Worm (Caenorhabditis elegans) whole organism, L4 larva: ENCODE measurements around the gene srx-86.

Experiments
- D1046.2 ChIP-seq: fragments of 200-800 bp; sonication (Bioruptor generic); IDR thresholded peaks from 2 replicates; pipeline ENCODE4 v1.3.6; 2022; ENCODE audit warnings: missing genetic modification characterization, missing compliant biosample characterization
- F10B5.3 ChIP-seq: sonication (generic microtip); optimal IDR thresholded peaks from 2 replicates; lab custom pipeline; 2016; ENCODE audit warnings: mild to moderate bottlenecking, missing genetic modification characterization, missing compliant biosample characterization
- F26F4.8 ChIP-seq: fragments of 200-800 bp; sonication (Bioruptor generic); conservative IDR thresholded peaks from 2 replicates; pipeline ENCODE4 v1.3.6; 2022; ENCODE audit warnings: missing genetic modification characterization, missing compliant biosample characterization
- F37D6.2 ChIP-seq: sonication (generic microtip); optimal IDR thresholded peaks from 2 replicates; lab custom pipeline; 2016; ENCODE audit warnings: mild to moderate bottlenecking, missing genetic modification characterization, missing compliant biosample characterization
- F49E8.2 ChIP-seq: sonication (generic microtip); optimal IDR thresholded peaks from 2 replicates; lab custom pipeline; 2016; ENCODE audit warnings: missing compliant biosample characterization, mild to moderate bottlenecking, missing genetic modification characterization, borderline replicate concordance
- R02D3.7 ChIP-seq: fragments of 150-350 bp; sonication (generic microtip); optimal IDR thresholded peaks from 3 replicates; lab custom pipeline; 2014; ENCODE audit warnings: missing biosample characterization, missing genetic modification characterization
- Y48G9A.11 ChIP-seq: fragments of 200-800 bp; sonication (Bioruptor generic); IDR thresholded peaks from 2 replicates; pipeline ENCODE4 v1.3.6; 2022; ENCODE audit warnings: missing genetic modification reagents, missing genetic modification characterization, missing compliant biosample characterization
- Y75B8A.6 ChIP-seq: fragments of 200-800 bp; sonication (Bioruptor generic); IDR thresholded peaks from 2 replicates; pipeline ENCODE4 v1.3.6; 2022; ENCODE audit warnings: missing genetic modification reagents, missing genetic modification characterization, missing compliant biosample characterization
- aly-2 ChIP-seq: sonication (generic microtip); optimal IDR thresholded peaks from 2 replicates; lab custom pipeline; 2018; ENCODE audit warnings: missing biosample characterization, missing genetic modification characterization
- arid-1 ChIP-seq: fragments of 200-800 bp; sonication (Bioruptor generic); conservative IDR thresholded peaks from 2 replicates; pipeline ENCODE4 v1.3.6; 2022; ENCODE audit warnings: missing genetic modification reagents, missing genetic modification characterization, missing compliant biosample characterization
- ceh-82 ChIP-seq: sonication (generic microtip); optimal IDR thresholded peaks from 2 replicates; lab custom pipeline; 2017; ENCODE audit warnings: missing biosample characterization, missing genetic modification characterization
- ctbp-1 ChIP-seq: fragments of 200-800 bp; sonication (Bioruptor generic); IDR thresholded peaks from 2 replicates; pipeline ENCODE4 v1.3.6; 2022; ENCODE audit warnings: missing genetic modification reagents, missing genetic modification characterization, missing compliant biosample characterization
- daf-8 ChIP-seq: fragments of 200-800 bp; sonication (Bioruptor generic); IDR thresholded peaks from 2 replicates; pipeline ENCODE4 v1.3.6; 2022; ENCODE audit warnings: missing genetic modification characterization, missing compliant biosample characterization
- dmd-8 ChIP-seq: fragments of 200-800 bp; sonication (Bioruptor generic); IDR thresholded peaks from 2 replicates; pipeline ENCODE4 v1.3.6; 2022; ENCODE audit warnings: missing genetic modification characterization, missing compliant biosample characterization
- dve-1 ChIP-seq: sonication (generic microtip); optimal IDR thresholded peaks from 2 replicates; lab custom pipeline; 2017; ENCODE audit warnings: antibody characterized with exemption, mild to moderate bottlenecking, missing genetic modification characterization, missing compliant biosample characterization; ENCODE audit not compliant: insufficient read depth
- egl-43 ChIP-seq: fragments of 200-800 bp; sonication (Bioruptor generic); IDR thresholded peaks from 2 replicates; pipeline ENCODE4 v1.3.6; 2022; ENCODE audit warnings: missing genetic modification reagents, missing genetic modification characterization, missing compliant biosample characterization
- jun-1 ChIP-seq: fragments of 150-350 bp; optimal IDR thresholded peaks from 2 replicates; lab custom pipeline; 2014; ENCODE audit warnings: missing biosample characterization, missing genetic modification reagents, missing genetic modification characterization
- lim-7 ChIP-seq: fragments of 200-800 bp; sonication (Bioruptor generic); IDR thresholded peaks from 2 replicates; pipeline ENCODE4 v1.3.6; 2022; ENCODE audit warnings: missing genetic modification characterization, missing compliant biosample characterization
- lin-1 ChIP-seq: fragments of 200-800 bp; sonication (Bioruptor generic); IDR thresholded peaks from 2 replicates; pipeline ENCODE4 v1.3.6; 2022; ENCODE audit warnings: missing genetic modification reagents, missing genetic modification characterization, missing compliant biosample characterization
- lin-13 ChIP-seq: fragments of 150-350 bp; optimal IDR thresholded peaks from 2 replicates; lab custom pipeline; 2014; ENCODE audit warnings: missing biosample characterization, missing genetic modification reagents, missing genetic modification characterization
- lin-15B ChIP-seq: fragments of 150-350 bp; sonication (generic microtip); optimal IDR thresholded peaks from 3 replicates; lab custom pipeline; 2014; ENCODE audit warnings: missing biosample characterization, missing genetic modification characterization
- lin-29 ChIP-seq: fragments of 200-800 bp; sonication (Bioruptor generic); IDR thresholded peaks from 2 replicates; pipeline ENCODE4 v1.3.6; 2022; ENCODE audit warnings: missing genetic modification reagents, missing genetic modification characterization, missing compliant biosample characterization
- lin-39 ChIP-seq: fragments of 150-350 bp; optimal IDR thresholded peaks from 2 replicates; lab custom pipeline; 2014; ENCODE audit warnings: missing biosample characterization, missing genetic modification reagents, missing genetic modification characterization
- lsy-2 ChIP-seq, 2 experiments: fragments of 150-350 bp in 1 of 2; sonication (generic microtip) in 1 of 2; optimal IDR thresholded peaks; 2 replicates each; lab custom pipeline; 2014 to 2017; ENCODE audit warnings: missing biosample characterization in 2 of 2, missing genetic modification characterization in 2 of 2
- madf-5 ChIP-seq, 2 experiments: fragments of 200-800 bp; sonication (Bioruptor generic); IDR thresholded peaks; 2 replicates each; pipeline ENCODE4 v1.3.6; 2022; ENCODE audit warnings: missing compliant biosample characterization in 2 of 2, missing genetic modification characterization in 2 of 2
- madf-9 ChIP-seq: fragments of 200-800 bp; sonication (Bioruptor generic); conservative IDR thresholded peaks from 2 replicates; pipeline ENCODE4 v1.3.6; 2022; ENCODE audit warnings: missing genetic modification reagents, missing genetic modification characterization, missing compliant biosample characterization
- mdl-1 ChIP-seq, 2 experiments: fragments of 150-350 bp in 1 of 2; sonication (generic microtip) in 1 of 2; optimal IDR thresholded peaks; 2 replicates each; lab custom pipeline; 2014 to 2017; ENCODE audit warnings: missing biosample characterization in 2 of 2, missing genetic modification characterization in 2 of 2
- mep-1 ChIP-seq: fragments of 150-350 bp; sonication (generic microtip); optimal IDR thresholded peaks from 3 replicates; lab custom pipeline; 2014; ENCODE audit warnings: missing biosample characterization, missing genetic modification characterization
- mes-2 ChIP-seq: sonication (generic microtip); optimal IDR thresholded peaks from 2 replicates; lab custom pipeline; 2016; ENCODE audit warnings: missing genotype, mild to moderate bottlenecking, missing genetic modification characterization, missing compliant biosample characterization; ENCODE audit not compliant: poor library complexity, severe bottlenecking
- nhr-102 ChIP-seq: sonication (generic microtip); optimal IDR thresholded peaks from 2 replicates; lab custom pipeline; 2016; ENCODE audit warnings: mild to moderate bottlenecking, missing genetic modification characterization, moderate library complexity, missing compliant biosample characterization
- nhr-11 ChIP-seq: fragments of 150-350 bp; optimal IDR thresholded peaks from 2 replicates; lab custom pipeline; 2014; ENCODE audit warnings: missing biosample characterization, missing genetic modification characterization
- nhr-25 ChIP-seq: sonication (generic microtip); optimal IDR thresholded peaks from 2 replicates; lab custom pipeline; 2017; ENCODE audit warnings: missing genetic modification characterization, mild to moderate bottlenecking, missing compliant biosample characterization, antibody characterized with exemption, moderate library complexity, borderline replicate concordance; ENCODE audit not compliant: insufficient read depth
- nhr-28 ChIP-seq: fragments of 150-350 bp; optimal IDR thresholded peaks from 2 replicates; lab custom pipeline; 2014; ENCODE audit warnings: missing biosample characterization, missing genetic modification characterization
- nhr-76 ChIP-seq: fragments of 150-350 bp; optimal IDR thresholded peaks from 2 replicates; lab custom pipeline; 2014; ENCODE audit warnings: missing biosample characterization, missing genetic modification characterization
- saeg-2 ChIP-seq: fragments of 200-800 bp; sonication (Bioruptor generic); IDR thresholded peaks from 2 replicates; pipeline ENCODE4 v1.3.6; 2022; ENCODE audit warnings: missing genetic modification reagents, missing genetic modification characterization, missing compliant biosample characterization
- skn-1 ChIP-seq: fragments of 150-350 bp; optimal IDR thresholded peaks from 2 replicates; lab custom pipeline; 2014; ENCODE audit warnings: missing biosample characterization, missing genetic modification characterization
- snpc-1.2 ChIP-seq: fragments of 200-800 bp; sonication (Bioruptor generic); IDR thresholded peaks from 2 replicates; pipeline ENCODE4 v1.3.6; 2022; ENCODE audit warnings: missing genetic modification reagents, missing genetic modification characterization, missing compliant biosample characterization
- snpc-4 ChIP-seq: fragments of 150-350 bp; optimal IDR thresholded peaks from 2 replicates; lab custom pipeline; 2014; ENCODE audit warnings: missing biosample characterization, missing genetic modification characterization
- tag-97 ChIP-seq: fragments of 200-800 bp; sonication (Bioruptor generic); IDR thresholded peaks from 2 replicates; pipeline ENCODE4 v1.3.6; 2022; ENCODE audit warnings: missing genetic modification characterization, missing compliant biosample characterization
- unc-39 ChIP-seq: sonication (generic microtip); optimal IDR thresholded peaks from 2 replicates; lab custom pipeline; 2017; ENCODE audit warnings: missing biosample characterization, missing genetic modification characterization
- unc-62 ChIP-seq, 3 experiments: fragments of 150-350 bp in 1 of 3; sonication (generic microtip); optimal IDR thresholded peaks in 2 of 3; peaks in 1 of 3; 1 replicate in 1 of 3; 2 replicates in 2 of 3; lab custom pipeline; 2014 to 2017; ENCODE audit warnings: missing biosample characterization in 3 of 3, missing genetic modification characterization in 3 of 3, missing genetic modification reagents in 3 of 3, missing genotype in 1 of 3
- zfp-3 ChIP-seq: fragments of 200-800 bp; sonication (Bioruptor generic); conservative IDR thresholded peaks from 2 replicates; pipeline ENCODE4 v1.3.6; 2022; ENCODE audit warnings: missing genetic modification reagents, missing genetic modification characterization, missing compliant biosample characterization
- zip-11 ChIP-seq: fragments of 200-800 bp; sonication (Bioruptor generic); IDR thresholded peaks from 2 replicates; pipeline ENCODE4 v1.3.6; 2022; ENCODE audit warnings: missing genetic modification characterization, missing compliant biosample characterization
- ztf-7 ChIP-seq: fragments of 150-350 bp; optimal IDR thresholded peaks from 2 replicates; lab custom pipeline; 2014; ENCODE audit warnings: missing biosample characterization, missing genetic modification characterization

The srx-86 gene

DNA sequence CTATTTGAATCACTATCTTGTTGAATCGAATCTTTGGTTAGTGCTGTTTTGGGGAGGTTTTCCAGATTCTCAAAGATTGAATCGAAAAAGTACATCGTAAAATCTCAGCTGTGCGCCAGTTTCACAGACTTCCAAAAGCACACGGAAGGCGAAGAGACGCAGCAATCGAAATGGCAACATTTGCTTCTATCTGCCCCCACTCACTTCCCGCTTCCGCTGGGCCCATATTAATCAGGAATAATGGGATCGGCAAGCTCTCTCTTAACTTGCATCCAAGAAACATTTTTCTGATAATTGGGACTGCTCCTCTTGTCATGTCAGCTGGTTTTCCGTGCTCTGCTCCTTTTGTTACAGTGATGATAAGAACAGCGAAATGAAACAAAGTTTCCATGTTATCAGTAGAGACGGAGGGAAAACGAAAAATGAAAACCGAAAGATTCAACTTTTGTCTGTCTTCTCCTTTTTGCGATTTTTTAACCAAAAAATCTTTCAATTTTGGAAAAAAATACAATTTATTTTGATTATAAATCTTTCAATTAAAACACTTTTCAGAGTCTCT lies 27.2 kb upstream of the srx-86 start (continued):
- peak; percentile 6; the same call in 1 of the 2 replicates for TF ChIP-seq egl-43 (GFP tag; lab: Robert Waterston, UW)

DNA sequence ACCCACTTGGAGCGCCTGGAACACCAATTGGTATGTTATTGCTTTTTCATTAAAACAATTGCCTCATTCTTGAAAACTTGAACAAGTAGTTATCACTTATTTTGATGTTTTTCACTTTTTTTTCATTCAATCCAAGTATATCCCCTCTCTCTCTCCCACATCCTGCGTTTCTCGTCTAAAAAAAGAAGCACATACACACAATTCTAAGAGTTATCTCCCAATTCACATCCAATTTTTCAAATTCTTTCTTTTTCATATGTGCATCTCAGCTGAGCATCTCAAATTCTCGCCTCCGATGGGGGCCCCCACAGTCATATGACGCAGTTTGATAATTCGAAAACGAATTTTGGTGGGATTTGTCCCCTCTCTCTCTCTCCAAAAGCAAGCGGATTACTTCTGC lies 26.1 kb upstream of the srx-86 start:
- no peak for TF ChIP-seq lin-13 (GFP tag; lab: Kevin White, UChicago)
- no peak for TF ChIP-seq madf-5 (GFP tag; IDR thresholded peaks at IDR 0.05; lab: Robert Waterston, UW)
- TF ChIP-seq nhr-28 = no peak
- TF ChIP-seq mep-1 (tag; lab: Kevin White, UChicago) = no peak
- TF ChIP-seq mdl-1 (tag; optimal IDR thresholded peaks at IDR 0.05; lab: Kevin White, UChicago) = no peak
- no peak for TF ChIP-seq daf-8 (GFP tag; lab: Robert Waterston, UW)
- TF ChIP-seq nhr-102 = no peak
- TF ChIP-seq mes-2 (tag; lab: Kevin White, UChicago) = no peak
- TF ChIP-seq nhr-25 = no peak
- TF ChIP-seq unc-62 (GFP tag; optimal IDR thresholded peaks at IDR 0.05 in 1 of 2; lab: Kevin White, UChicago) = peak in 1 of 2 experiments; percentile 85
- no peak for TF ChIP-seq unc-62 (tag; optimal IDR thresholded peaks at IDR 0.05; lab: Kevin White, UChicago)
- TF ChIP-seq R02D3.7 (tag; lab: Kevin White, UChicago) = no peak
- TF ChIP-seq Y75B8A.6 = 0 out of 2 replicates have a peak, but pooled peaks have one; percentile 19
- TF ChIP-seq F10B5.3 (tag; lab: Kevin White, UChicago) = no peak
- TF ChIP-seq F26F4.8 (GFP tag; lab: Robert Waterston, UW) = 0 out of 2 replicates have a peak, but pooled peaks have one; percentile 28
- TF ChIP-seq, all 104 proteins: peak for 3

DNA sequence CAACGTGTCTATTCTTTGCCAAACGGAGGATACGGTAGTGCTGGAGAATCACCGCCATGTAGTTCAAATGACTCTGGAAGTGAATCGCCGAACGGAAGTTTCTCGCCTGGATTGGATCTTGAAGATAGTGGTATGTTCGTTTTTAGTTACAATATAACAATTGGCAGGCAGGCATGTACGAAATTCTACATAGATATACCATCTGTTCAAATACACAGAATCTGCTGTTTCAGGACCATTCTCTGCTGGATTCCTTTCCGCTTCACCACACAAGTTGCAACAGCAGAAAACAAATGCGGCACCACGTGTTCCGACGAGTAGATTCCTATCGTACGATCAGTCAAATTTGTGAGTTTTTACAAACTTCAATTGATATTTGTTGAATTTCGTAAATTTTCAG lies 23.2 kb upstream of the srx-86 start:
- peak in 1 of 2 experiments; percentile 97 for TF ChIP-seq unc-62 (GFP tag; optimal IDR thresholded peaks at IDR 0.05 in 1 of 2; lab: Kevin White, UChicago)
- TF ChIP-seq unc-62 (tag; optimal IDR thresholded peaks at IDR 0.05; lab: Kevin White, UChicago) = no peak
- TF ChIP-seq zfp-3 = no peak
- no peak for TF ChIP-seq mep-1 (tag; lab: Kevin White, UChicago)
- peak; percentile 15 for TF ChIP-seq skn-1 (tag; lab: Kevin White, UChicago)

- TF ChIP-seq nhr-76 (tag; lab: Kevin White, UChicago) (no peak), ctbp-1 (no peak), dve-1 (tag; lab: Kevin White, UChicago) (no peak), arid-1 (GFP tag; lab: Robert Waterston, UW) (0 out of 2 replicates have a peak, but pooled peaks have one; percentile 39), lin-29 (GFP tag; lab: Robert Waterston, UW) (no peak; the same call in 1 of the 2 replicates), jun-1 (tag; lab: Kevin White, UChicago) (no peak), Y48G9A.11 (0 out of 2 replicates have a peak, but pooled peaks have one; percentile 35), aly-2 (no peak), unc-62 (GFP tag; optimal IDR thresholded peaks at IDR 0.05 in 1 of 2; lab: Kevin White, UChicago) (no peak), unc-62 (tag; optimal IDR thresholded peaks at IDR 0.05; lab: Kevin White, UChicago) (no peak), snpc-1.2 (0 out of 2 replicates have a peak, but pooled peaks have one; percentile 6), nhr-11 (no peak), lin-39 (tag; lab: Kevin White, UChicago) (no peak), lsy-2 (tag; optimal IDR thresholded peaks at IDR 0.05; lab: Kevin White, UChicago) (no peak), ceh-82 (tag; lab: Kevin White, UChicago) (no peak), madf-9 (GFP tag; lab: Robert Waterston, UW) (0 out of 2 replicates have a peak, but pooled peaks have one; percentile 53), lin-15B (tag; lab: Kevin White, UChicago) (no peak), snpc-4 (no peak), F37D6.2 (tag; lab: Kevin White, UChicago) (no peak), unc-39 (tag; lab: Kevin White, UChicago) (no peak), saeg-2 (GFP tag; lab: Robert Waterston, UW) (no peak), dmd-8 (GFP tag; lab: Robert Waterston, UW) (no peak), lin-13 (GFP tag; lab: Kevin White, UChicago) (no peak), D1046.2 (GFP tag; lab: Robert Waterston, UW) (peak; percentile 82; the same call in 1 of the 2 replicates), F49E8.2 (tag; lab: Kevin White, UChicago) (no peak), Y75B8A.6 (no peak), tag-97 (GFP tag; lab: Robert Waterston, UW) (no peak), ztf-7 (no peak), lim-7 (GFP tag; lab: Robert Waterston, UW) (peak; percentile 67), zip-11 (no peak), lin-1 (GFP tag; lab: Robert Waterston, UW) (no peak)
Measured at ce11 chrV:11541284-11541683, 21.5 kb upstream of the srx-86 start.
